Fruit fly (Drosophila melanogaster) whole organism, embryonic: ENCODE results near the gene Etfb.

Source experiments
- Asciz ChIP-seq: fragments of 200-800 bp; sonication (Bioruptor generic); optimal IDR thresholded peaks from 2 replicates; lab custom pipeline; 2017; ENCODE audit warnings: missing biosample characterization, mild to moderate bottlenecking, missing genetic modification characterization, missing genetic modification reagents
- B-H1 ChIP-seq: fragments of 200-800 bp; sonication (Bioruptor generic); IDR thresholded peaks from 3 replicates; pipeline ENCODE4 v1.3.6; 2022; ENCODE audit warnings: missing biosample characterization, missing genetic modification characterization
- BEAF-32 ChIP-seq: fragments of 200-800 bp; sonication (Bioruptor generic); optimal IDR thresholded peaks from 3 replicates; lab custom pipeline; 2017; ENCODE audit warnings: missing biosample characterization, missing genetic modification characterization, mild to moderate bottlenecking, moderate library complexity, missing genetic modification reagents
- CG10654 ChIP-seq: fragments of 200-800 bp; sonication (Bioruptor generic); optimal IDR thresholded peaks from 2 replicates; lab custom pipeline; 2016; ENCODE audit warnings: missing biosample characterization, missing genetic modification characterization
- CG11247 ChIP-seq: fragments of 200-800 bp; sonication (Bioruptor generic); IDR thresholded peaks from 2 replicates; pipeline ENCODE4 v1.3.6; 2022; ENCODE audit warnings: missing biosample characterization, missing genetic modification characterization
- CG11504 ChIP-seq: fragments of 200-800 bp; sonication (Bioruptor generic); optimal IDR thresholded peaks from 3 replicates; lab custom pipeline; 2019; ENCODE audit warnings: missing biosample characterization, mild to moderate bottlenecking, missing genetic modification characterization, moderate library complexity
- CG12104 ChIP-seq: fragments of 200-800 bp; sonication (Bioruptor generic); optimal IDR thresholded peaks from 3 replicates; lab custom pipeline; 2016; ENCODE audit warnings: missing biosample characterization, missing genetic modification characterization
- CG1233 ChIP-seq: fragments of 200-800 bp; sonication (Bioruptor generic); optimal IDR thresholded peaks from 4 replicates; lab custom pipeline; 2018; ENCODE audit warnings: missing biosample characterization, mild to moderate bottlenecking, missing genetic modification characterization
- CG12391 ChIP-seq: fragments of 200-800 bp; sonication (Bioruptor generic); optimal IDR thresholded peaks from 3 replicates; lab custom pipeline; 2018; ENCODE audit warnings: missing biosample characterization, mild to moderate bottlenecking, missing genetic modification characterization, moderate library complexity
- CG13123 ChIP-seq: fragments of 200-800 bp; sonication (Bioruptor generic); optimal IDR thresholded peaks from 2 replicates; lab custom pipeline; 2016; ENCODE audit warnings: missing biosample characterization, missing genetic modification characterization
- CG13775 ChIP-seq: fragments of 200-800 bp; sonication (Bioruptor generic); optimal IDR thresholded peaks from 3 replicates; lab custom pipeline; 2017; ENCODE audit warnings: missing biosample characterization, mild to moderate bottlenecking, missing genetic modification characterization
- CG15601 ChIP-seq: fragments of 200-800 bp; sonication (Bioruptor generic); optimal IDR thresholded peaks from 3 replicates; lab custom pipeline; 2019; ENCODE audit warnings: missing biosample characterization, mild to moderate bottlenecking, missing genetic modification characterization, moderate library complexity
- CG15696 ChIP-seq: fragments of 200-800 bp; sonication (Bioruptor generic); optimal IDR thresholded peaks from 2 replicates; lab custom pipeline; 2019; ENCODE audit warnings: missing biosample characterization, mild to moderate bottlenecking, missing genetic modification characterization, moderate library complexity
- CG1602 ChIP-seq: fragments of 200-800 bp; sonication (Bioruptor generic); optimal IDR thresholded peaks from 3 replicates; lab custom pipeline; 2016; ENCODE audit warnings: missing biosample characterization, missing genetic modification characterization
- CG1603 ChIP-seq: fragments of 200-800 bp; sonication (Bioruptor generic); optimal IDR thresholded peaks from 2 replicates; lab custom pipeline; 2019; ENCODE audit warnings: missing biosample characterization, mild to moderate bottlenecking, missing genetic modification characterization, moderate library complexity
- CG34422 ChIP-seq: fragments of 200-800 bp; sonication (Bioruptor generic); IDR thresholded peaks from 3 replicates; pipeline ENCODE4 v1.3.6; 2022; ENCODE audit warnings: missing biosample characterization, missing genetic modification characterization
- CG3847 ChIP-seq: fragments of 200-800 bp; sonication (Bioruptor generic); IDR thresholded peaks from 2 replicates; pipeline ENCODE4 v1.3.6; 2022; ENCODE audit warnings: missing biosample characterization, missing genetic modification characterization
- CG4328 ChIP-seq: fragments of 200-800 bp; sonication (Bioruptor generic); optimal IDR thresholded peaks from 3 replicates; lab custom pipeline; 2017; ENCODE audit warnings: missing biosample characterization, missing genetic modification reagents, missing genetic modification characterization
- CG4820 ChIP-seq: fragments of 200-800 bp; sonication (Bioruptor generic); optimal IDR thresholded peaks from 3 replicates; lab custom pipeline; 2016; ENCODE audit warnings: missing biosample characterization, missing genetic modification characterization
- CG7745 ChIP-seq: fragments of 200-800 bp; sonication (Bioruptor generic); optimal IDR thresholded peaks from 2 replicates; lab custom pipeline; 2018; ENCODE audit warnings: missing biosample characterization, mild to moderate bottlenecking, missing genetic modification characterization, moderate library complexity
- CG9215 ChIP-seq: fragments of 200-800 bp; sonication (Bioruptor generic); IDR thresholded peaks from 2 replicates; pipeline ENCODE4 v1.3.6; 2022; ENCODE audit warnings: missing biosample characterization, missing genetic modification characterization
- Drgx ChIP-seq: fragments of 200-800 bp; sonication (Bioruptor generic); IDR thresholded peaks from 2 replicates; pipeline ENCODE4 v1.3.6; 2022; ENCODE audit warnings: missing biosample characterization, missing genetic modification characterization
- Elba2 ChIP-seq: fragments of 200-800 bp; sonication (Bioruptor generic); optimal IDR thresholded peaks from 3 replicates; lab custom pipeline; 2016; ENCODE audit warnings: missing biosample characterization, missing genetic modification characterization
- Ets65A ChIP-seq: fragments of 200-800 bp; sonication (Bioruptor generic); peaks from one replicate; lab custom pipeline; 2016; ENCODE audit warnings: missing biosample characterization, missing genetic modification characterization
- HLHmδ ChIP-seq: fragments of 200-800 bp; sonication (Bioruptor generic); optimal IDR thresholded peaks from 2 replicates; lab custom pipeline; 2018; ENCODE audit warnings: missing biosample characterization, mild to moderate bottlenecking, missing genetic modification characterization, moderate library complexity
- Lim3 ChIP-seq: fragments of 200-800 bp; sonication (Bioruptor generic); IDR thresholded peaks from 2 replicates; pipeline ENCODE4 v1.3.6; 2022; ENCODE audit warnings: missing biosample characterization, missing genetic modification characterization
- NC2α ChIP-seq: fragments of 200-800 bp; sonication (Bioruptor generic); optimal IDR thresholded peaks from 2 replicates; lab custom pipeline; 2016; ENCODE audit warnings: missing biosample characterization, missing genetic modification characterization
- NC2β ChIP-seq: fragments of 200-800 bp; sonication (Bioruptor generic); optimal IDR thresholded peaks from 2 replicates; lab custom pipeline; 2016; ENCODE audit warnings: missing biosample characterization, missing genetic modification characterization
- Ptx1 ChIP-seq: fragments of 200-800 bp; sonication (Bioruptor generic); IDR thresholded peaks from 2 replicates; pipeline ENCODE4 v1.3.6; 2022; ENCODE audit warnings: missing biosample characterization, missing genetic modification characterization
- Scr ChIP-seq: fragments of 200-800 bp; sonication (Bioruptor generic); IDR thresholded peaks from 2 replicates; pipeline ENCODE4 v1.3.6; 2022; ENCODE audit warnings: missing biosample characterization, missing genetic modification characterization; ENCODE audit not compliant: partially characterized antibody
- Six4 ChIP-seq: fragments of 200-800 bp; sonication (Bioruptor generic); optimal IDR thresholded peaks from 2 replicates; lab custom pipeline; 2016; ENCODE audit warnings: missing biosample characterization, missing genetic modification characterization
- Ssrp ChIP-seq: fragments of 200-800 bp; sonication (Bioruptor generic); optimal IDR thresholded peaks from 2 replicates; lab custom pipeline; 2018; ENCODE audit warnings: missing biosample characterization, mild to moderate bottlenecking, missing genetic modification characterization, moderate library complexity
- Xbp1 ChIP-seq: fragments of 200-800 bp; sonication (Bioruptor generic); optimal IDR thresholded peaks from 3 replicates; lab custom pipeline; 2016; ENCODE audit warnings: missing biosample characterization, mild to moderate bottlenecking, missing genetic modification characterization
- az2 ChIP-seq: fragments of 200-800 bp; sonication (Bioruptor generic); optimal IDR thresholded peaks from 3 replicates; lab custom pipeline; 2016; ENCODE audit warnings: missing biosample characterization, missing genetic modification characterization
- br ChIP-seq: fragments of >200 bp; optimal IDR thresholded peaks from 2 replicates; lab custom pipeline; 2017
- cad ChIP-seq: fragments of >200 bp; optimal IDR thresholded peaks from 2 replicates; lab custom pipeline; 2017; ENCODE audit warnings: missing biosample characterization, missing genetic modification characterization
- chm ChIP-seq: fragments of 200-800 bp; sonication (Bioruptor generic); IDR thresholded peaks from 2 replicates; pipeline ENCODE4 v1.3.6; 2022; ENCODE audit warnings: missing biosample characterization, missing genetic modification characterization
- dm ChIP-seq: fragments of 200-800 bp; sonication (Bioruptor generic); optimal IDR thresholded peaks from 3 replicates; lab custom pipeline; 2016; ENCODE audit warnings: missing biosample characterization, missing genetic modification characterization
- dmrt11E ChIP-seq: fragments of 200-800 bp; sonication (Bioruptor generic); optimal IDR thresholded peaks from 3 replicates; lab custom pipeline; 2018; ENCODE audit warnings: missing biosample characterization, mild to moderate bottlenecking, missing genetic modification characterization, moderate library complexity
- exex ChIP-seq: fragments of 200-800 bp; sonication (Bioruptor generic); optimal IDR thresholded peaks from 4 replicates; lab custom pipeline; 2018; ENCODE audit warnings: missing biosample characterization, mild to moderate bottlenecking, missing genetic modification characterization, moderate library complexity
- gce ChIP-seq: fragments of 200-800 bp; sonication (Bioruptor generic); IDR thresholded peaks from 3 replicates; pipeline ENCODE4 v1.3.6; 2022; ENCODE audit warnings: missing biosample characterization, missing genetic modification characterization
- ind ChIP-seq: fragments of 200-800 bp; sonication (Bioruptor generic); optimal IDR thresholded peaks from 3 replicates; lab custom pipeline; 2016; ENCODE audit warnings: missing biosample characterization, missing genetic modification characterization
- kah ChIP-seq: fragments of 200-800 bp; sonication (Bioruptor generic); optimal IDR thresholded peaks from 2 replicates; lab custom pipeline; 2018; ENCODE audit warnings: missing biosample characterization, mild to moderate bottlenecking, missing genetic modification characterization
- mam ChIP-seq: fragments of 200-800 bp; sonication (Bioruptor generic); optimal IDR thresholded peaks from 3 replicates; lab custom pipeline; 2016; ENCODE audit warnings: missing biosample characterization, missing genetic modification characterization
- nmo ChIP-seq: fragments of 200-800 bp; sonication (Bioruptor generic); optimal IDR thresholded peaks from 2 replicates; lab custom pipeline; 2018; ENCODE audit warnings: missing biosample characterization, mild to moderate bottlenecking, missing genetic modification characterization, moderate library complexity
- peb ChIP-seq: fragments of 200-800 bp; sonication (Bioruptor generic); IDR thresholded peaks from 2 replicates; pipeline ENCODE4 v1.3.6; 2022; ENCODE audit warnings: missing biosample characterization, missing genetic modification characterization
- repo ChIP-seq: fragments of 200-800 bp; sonication (Bioruptor generic); optimal IDR thresholded peaks from 2 replicates; lab custom pipeline; 2016; ENCODE audit warnings: missing biosample characterization, missing genetic modification characterization
- row ChIP-seq: fragments of 200-800 bp; sonication (Bioruptor generic); IDR thresholded peaks from 3 replicates; pipeline ENCODE4 v1.3.6; 2022; ENCODE audit warnings: missing biosample characterization, missing genetic modification characterization
- sd ChIP-seq: fragments of 200-800 bp; sonication (Bioruptor generic); optimal IDR thresholded peaks from 3 replicates; lab custom pipeline; 2018; ENCODE audit warnings: missing biosample characterization, mild to moderate bottlenecking, missing genetic modification characterization, moderate library complexity
- tin ChIP-seq: fragments of 200-800 bp; sonication (Bioruptor generic); optimal IDR thresholded peaks from 3 replicates; lab custom pipeline; 2016; ENCODE audit warnings: missing biosample characterization, missing genetic modification characterization
- tio ChIP-seq: fragments of 200-800 bp; sonication (Bioruptor generic); optimal IDR thresholded peaks from 2 replicates; lab custom pipeline; 2017; ENCODE audit warnings: missing biosample characterization, missing genetic modification characterization, inconsistent platforms
- trh ChIP-seq: fragments of 200-800 bp; sonication (Bioruptor generic); optimal IDR thresholded peaks from 2 replicates; lab custom pipeline; 2016; ENCODE audit warnings: missing biosample characterization, missing genetic modification characterization
- zfh1 ChIP-seq: fragments of 200-800 bp; sonication (Bioruptor generic); IDR thresholded peaks from 3 replicates; pipeline ENCODE4 v1.3.6; 2022; ENCODE audit warnings: missing biosample characterization, missing genetic modification characterization

Gene Etfb

DNA sequence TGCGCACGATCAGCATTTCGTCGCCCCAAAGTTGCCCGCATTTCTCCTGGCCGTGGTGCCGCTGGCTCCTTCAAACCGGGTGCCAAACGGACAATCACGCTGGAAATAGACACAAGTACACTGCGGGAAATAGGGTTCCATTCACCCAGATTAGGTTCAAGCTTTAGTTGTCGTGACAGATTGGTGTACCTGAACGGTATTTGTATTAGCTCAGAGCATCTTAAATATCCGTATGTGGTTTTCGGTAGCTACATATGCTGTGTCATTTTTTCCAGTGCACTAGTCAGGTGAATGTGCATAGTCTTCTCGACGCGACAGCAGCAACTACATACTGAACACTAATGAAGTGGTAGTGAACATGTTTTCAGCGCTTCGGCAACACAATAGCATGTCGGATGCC lies 44.4 kb upstream of the Etfb start (continued):
- TF ChIP-seq az2 (peak; percentile 4), kah (GFP tag; lab: Kevin White, UChicago) (no peak), HLHmδ (GFP tag; lab: Kevin White, UChicago) (no peak), CG1603 (tag; lab: Kevin White, UChicago) (no peak), Xbp1 (GFP tag; lab: Kevin White, UChicago) (peak; percentile 13), chm (GFP tag; lab: Robert Waterston, UW) (no peak), peb (GFP tag; lab: Robert Waterston, UW) (no peak), CG1602 (GFP tag; lab: Kevin White, UChicago) (no peak), CG4820 (no peak), cad (no peak), mam (GFP tag; lab: Kevin White, UChicago) (no peak), CG11247 (GFP tag; lab: Robert Waterston, UW) (0 out of 2 replicates have a peak, but pooled peaks have one; percentile 7), nmo (GFP tag; lab: Kevin White, UChicago) (peak; percentile 30), CG3847 (GFP tag; lab: Robert Waterston, UW) (no peak), tio (GFP tag; lab: Kevin White, UChicago) (no peak), Ets65A (no peak), Six4 (no peak), CG11504 (tag; lab: Kevin White, UChicago) (no peak), zfh1 (0 out of 3 replicates have a peak, but pooled peaks have one; percentile 19), CG10654 (no peak), br (lab: Kevin White, UChicago) (no peak), dmrt11E (tag; lab: Kevin White, UChicago) (peak; percentile 24), sd (no peak), Elba2 (GFP tag; lab: Kevin White, UChicago) (no peak), Drgx (GFP tag; lab: Robert Waterston, UW) (peak; percentile 88), Ptx1 (GFP tag; lab: Robert Waterston, UW) (peak; percentile 41), CG13775 (GFP tag; lab: Kevin White, UChicago) (no peak), CG13123 (GFP tag; lab: Kevin White, UChicago) (no peak), trh (no peak), repo (GFP tag; lab: Kevin White, UChicago) (no peak), CG9215 (GFP tag; lab: Robert Waterston, UW) (no peak; the same call in 1 of the 2 replicates), dm (GFP tag; lab: Kevin White, UChicago) (no peak), CG4328 (GFP tag; lab: Kevin White, UChicago) (no peak), gce (GFP tag; lab: Robert Waterston, UW) (peak; percentile 54; the same call in 1 of the 3 replicates), CG12104 (GFP tag; lab: Kevin White, UChicago) (no peak), tin (GFP tag; lab: Kevin White, UChicago) (no peak), Asciz (GFP tag; lab: Kevin White, UChicago) (no peak), NC2α (GFP tag; lab: Kevin White, UChicago) (no peak), CG1233 (no peak), ind (no peak), Scr (GFP tag; lab: Robert Waterston, UW) (no peak), BEAF-32 (no peak), NC2β (no peak), Ssrp (tag; lab: Kevin White, UChicago) (peak; percentile 15), CG12391 (tag; lab: Kevin White, UChicago) (peak; percentile 10), CG34422 (GFP tag; lab: Robert Waterston, UW) (0 out of 3 replicates have a peak, but pooled peaks have one; percentile 32), CG7745 (tag; lab: Kevin White, UChicago) (no peak), Lim3 (no peak), exex (tag; lab: Kevin White, UChicago) (no peak), row (GFP tag; lab: Robert Waterston, UW) (0 out of 3 replicates have a peak, but pooled peaks have one; percentile 29), CG15601 (tag; lab: Kevin White, UChicago) (no peak), CG15696 (no peak), B-H1 (GFP tag; lab: Robert Waterston, UW) (no peak)
